Worm (Caenorhabditis elegans) whole organism, young adult: ENCODE data around the gene C02F5.5.

ENCODE experiments used
- ceh-27 ChIP-seq: fragments of 200-800 bp; sonication (Bioruptor generic); optimal IDR thresholded peaks from 2 replicates; lab custom pipeline; 2018; ENCODE audit warnings: mild to moderate bottlenecking, missing genetic modification characterization, moderate library complexity, missing compliant biosample characterization
- chd-7 ChIP-seq: sonication (generic microtip); optimal IDR thresholded peaks from 2 replicates; lab custom pipeline; 2016; ENCODE audit warnings: mild to moderate bottlenecking, missing genetic modification characterization, moderate library complexity, missing compliant biosample characterization

Gene C02F5.5

DNA sequence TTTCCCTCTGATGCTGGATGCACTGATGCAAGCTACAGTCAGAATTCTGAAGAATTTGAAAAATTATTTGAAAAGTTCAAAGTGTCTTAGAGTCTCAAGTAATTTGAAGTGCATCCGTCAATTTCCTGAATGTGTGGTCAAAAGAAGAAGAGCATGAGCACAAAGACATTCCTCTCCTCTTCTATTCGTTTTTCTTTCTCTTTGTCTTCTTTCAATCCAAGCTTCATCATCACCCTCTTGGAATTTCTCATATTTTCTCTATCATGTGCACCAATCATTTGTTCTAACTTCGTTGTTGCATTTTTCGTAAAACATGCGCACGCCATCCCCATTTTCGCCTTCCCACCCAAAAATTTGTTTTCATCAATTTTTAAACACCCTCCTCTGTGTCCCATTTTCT, 50.0 kb downstream of the C02F5.5 start:
- peak; percentile 18 for TF ChIP-seq ceh-27 (GFP tag; lab: Kevin White, UChicago)
- no peak for TF ChIP-seq chd-7 (tag; lab: Kevin White, UChicago)
